Fruit fly (Drosophila melanogaster) whole organism, embryonic: ENCODE measurements around the gene Muc30E.
A peak's percentile ranks its signal among the peaks of the same experiment; 100 is the strongest.

Source experiments
- Bgb ChIP-seq: fragments of 200-800 bp; sonication (Bioruptor generic); IDR thresholded peaks from 2 replicates; pipeline ENCODE4 v1.3.6; 2022; ENCODE audit warnings: missing biosample characterization, missing genetic modification characterization; ENCODE audit not compliant: partially characterized antibody
- Blimp-1 ChIP-seq: fragments of 200-800 bp; sonication (Bioruptor generic); optimal IDR thresholded peaks from 3 replicates; lab custom pipeline; 2018; ENCODE audit warnings: missing biosample characterization, missing genetic modification characterization, mild to moderate bottlenecking, moderate library complexity, missing genetic modification reagents
- BtbVII ChIP-seq: fragments of 200-800 bp; sonication (Bioruptor generic); optimal IDR thresholded peaks from 3 replicates; lab custom pipeline; 2017; ENCODE audit warnings: missing biosample characterization, mild to moderate bottlenecking, missing genetic modification characterization
- C15 ChIP-seq: fragments of 200-800 bp; sonication (Bioruptor generic); IDR thresholded peaks from 3 replicates; pipeline ENCODE4 v1.3.6; 2022; ENCODE audit warnings: missing biosample characterization, missing genetic modification characterization
- CG10462 ChIP-seq: fragments of 200-800 bp; sonication (Bioruptor generic); optimal IDR thresholded peaks from 2 replicates; lab custom pipeline; 2016; ENCODE audit warnings: missing biosample characterization, missing genetic modification characterization
- CG10543 ChIP-seq: fragments of 200-800 bp; sonication (Bioruptor generic); optimal IDR thresholded peaks from 3 replicates; lab custom pipeline; 2017; ENCODE audit warnings: missing biosample characterization, mild to moderate bottlenecking, missing genetic modification characterization, moderate library complexity
- CG11560 ChIP-seq: fragments of 200-800 bp; sonication (Bioruptor generic); IDR thresholded peaks from 3 replicates; pipeline ENCODE4 v1.3.6; 2022; ENCODE audit warnings: missing biosample characterization, missing genetic modification characterization
- CG11696 ChIP-seq: fragments of 200-800 bp; sonication (Bioruptor generic); IDR thresholded peaks from 2 replicates; pipeline ENCODE4 v1.3.6; 2022; ENCODE audit warnings: missing biosample characterization, missing genetic modification characterization
- CG11723 ChIP-seq: fragments of 200-800 bp; sonication (Bioruptor generic); optimal IDR thresholded peaks from 2 replicates; lab custom pipeline; 2017; ENCODE audit warnings: missing biosample characterization, mild to moderate bottlenecking, missing genetic modification characterization
- CG1233 ChIP-seq: fragments of 200-800 bp; sonication (Bioruptor generic); optimal IDR thresholded peaks from 4 replicates; lab custom pipeline; 2018; ENCODE audit warnings: missing biosample characterization, mild to moderate bottlenecking, missing genetic modification characterization
- CG13296 ChIP-seq: fragments of 200-800 bp; sonication (Bioruptor generic); optimal IDR thresholded peaks from 3 replicates; lab custom pipeline; 2018; ENCODE audit warnings: missing biosample characterization, mild to moderate bottlenecking, missing genetic modification characterization
- CG13894 ChIP-seq: fragments of 200-800 bp; sonication (Bioruptor generic); optimal IDR thresholded peaks from 3 replicates; lab custom pipeline; 2018; ENCODE audit warnings: missing biosample characterization, mild to moderate bottlenecking, missing genetic modification characterization, moderate library complexity
- CG18011 ChIP-seq: fragments of 200-800 bp; sonication (Bioruptor generic); optimal IDR thresholded peaks from 2 replicates; lab custom pipeline; 2017; ENCODE audit warnings: missing biosample characterization, missing genetic modification characterization, mild to moderate bottlenecking, moderate library complexity, missing genotype
- CG2678 ChIP-seq: fragments of 200-800 bp; sonication (Bioruptor generic); optimal IDR thresholded peaks from 3 replicates; lab custom pipeline; 2019; ENCODE audit warnings: missing biosample characterization, mild to moderate bottlenecking, missing genetic modification characterization, moderate library complexity
- CG30431 ChIP-seq: fragments of 200-800 bp; sonication (Bioruptor generic); optimal IDR thresholded peaks from 2 replicates; lab custom pipeline; 2017; ENCODE audit warnings: missing biosample characterization, missing genetic modification characterization
- CG34376 ChIP-seq: fragments of 200-800 bp; sonication (Bioruptor generic); optimal IDR thresholded peaks from 2 replicates; lab custom pipeline; 2018; ENCODE audit warnings: missing biosample characterization, mild to moderate bottlenecking, missing genetic modification characterization
- CG8359 ChIP-seq: fragments of 200-800 bp; sonication (Bioruptor generic); optimal IDR thresholded peaks from 2 replicates; lab custom pipeline; 2017; ENCODE audit warnings: missing biosample characterization, mild to moderate bottlenecking, missing genetic modification characterization, borderline replicate concordance
- CG9609 ChIP-seq: fragments of 200-800 bp; sonication (Bioruptor generic); optimal IDR thresholded peaks from 3 replicates; lab custom pipeline; 2016; ENCODE audit warnings: missing biosample characterization, missing genetic modification characterization
- GATAe ChIP-seq: fragments of 200-800 bp; sonication (Bioruptor generic); conservative IDR thresholded peaks from 2 replicates; pipeline ENCODE4 v1.3.6; 2022; ENCODE audit warnings: missing biosample characterization, missing genetic modification characterization
- HmgD ChIP-seq: fragments of 200-800 bp; sonication (Bioruptor generic); optimal IDR thresholded peaks from 3 replicates; lab custom pipeline; 2016; ENCODE audit warnings: missing biosample characterization, missing genetic modification characterization
- Med ChIP-seq: fragments of 200-800 bp; sonication (Bioruptor generic); peaks from one replicate; lab custom pipeline; 2016; ENCODE audit warnings: missing biosample characterization, missing genetic modification characterization, mild to moderate bottlenecking, inconsistent platforms, moderate library complexity
- Pdp1 ChIP-seq, 2 experiments: fragments of 200-800 bp; sonication (Bioruptor generic); optimal IDR thresholded peaks; 3 replicates each; lab custom pipeline; 2016; ENCODE audit warnings: missing biosample characterization in 2 of 2, missing genetic modification characterization in 2 of 2, mild to moderate bottlenecking in 1 of 2, moderate library complexity in 1 of 2
- Sry-δ ChIP-seq: fragments of 200-800 bp; sonication (Bioruptor generic); optimal IDR thresholded peaks from 2 replicates; lab custom pipeline; 2016; ENCODE audit warnings: missing biosample characterization, missing genetic modification characterization
- ash1 ChIP-seq: fragments of 200-800 bp; sonication (Bioruptor generic); optimal IDR thresholded peaks from 2 replicates; lab custom pipeline; 2018; ENCODE audit warnings: missing biosample characterization, mild to moderate bottlenecking, missing genetic modification characterization
- br ChIP-seq: fragments of >200 bp; optimal IDR thresholded peaks from 2 replicates; lab custom pipeline; 2017
- bsh ChIP-seq, 2 experiments: fragments of 200-800 bp; sonication (Bioruptor generic); optimal IDR thresholded peaks; 2 replicates each; lab custom pipeline; 2017 to 2018; ENCODE audit warnings: mild to moderate bottlenecking in 2 of 2, missing biosample characterization in 2 of 2, missing genetic modification characterization in 2 of 2, moderate library complexity in 1 of 2
- cad ChIP-seq: fragments of >200 bp; optimal IDR thresholded peaks from 2 replicates; lab custom pipeline; 2017; ENCODE audit warnings: missing biosample characterization, missing genetic modification characterization
- chinmo ChIP-seq: fragments of 200-800 bp; sonication (Bioruptor generic); IDR thresholded peaks from 4 replicates; pipeline ENCODE4 v1.3.6; 2022; ENCODE audit warnings: missing biosample characterization, missing genetic modification characterization; ENCODE audit not compliant: partially characterized antibody
- corto ChIP-seq: fragments of 200-800 bp; sonication (Bioruptor generic); optimal IDR thresholded peaks from 2 replicates; lab custom pipeline; 2016; ENCODE audit warnings: missing biosample characterization, mild to moderate bottlenecking, missing genetic modification characterization, moderate library complexity
- exex ChIP-seq: fragments of 200-800 bp; sonication (Bioruptor generic); optimal IDR thresholded peaks from 4 replicates; lab custom pipeline; 2018; ENCODE audit warnings: missing biosample characterization, mild to moderate bottlenecking, missing genetic modification characterization, moderate library complexity
- gem ChIP-seq: fragments of 200-800 bp; sonication (Bioruptor generic); optimal IDR thresholded peaks from 2 replicates; lab custom pipeline; 2019; ENCODE audit warnings: missing biosample characterization, mild to moderate bottlenecking, missing genetic modification characterization, moderate library complexity
- grn ChIP-seq: fragments of 200-800 bp; sonication (Bioruptor generic); optimal IDR thresholded peaks from 3 replicates; lab custom pipeline; 2017; ENCODE audit warnings: missing biosample characterization, missing genetic modification characterization
- gro ChIP-seq: fragments of 200-800 bp; sonication (Bioruptor generic); optimal IDR thresholded peaks from 2 replicates; lab custom pipeline; 2016; ENCODE audit warnings: missing biosample characterization, missing genetic modification characterization
- mirr ChIP-seq: fragments of 200-800 bp; sonication (Bioruptor generic); optimal IDR thresholded peaks from 3 replicates; lab custom pipeline; 2018; ENCODE audit warnings: missing biosample characterization, mild to moderate bottlenecking, missing genetic modification characterization
- nmo ChIP-seq: fragments of 200-800 bp; sonication (Bioruptor generic); optimal IDR thresholded peaks from 2 replicates; lab custom pipeline; 2018; ENCODE audit warnings: missing biosample characterization, mild to moderate bottlenecking, missing genetic modification characterization, moderate library complexity
- nom ChIP-seq: fragments of 200-800 bp; sonication (Bioruptor generic); optimal IDR thresholded peaks from 2 replicates; lab custom pipeline; 2017; ENCODE audit warnings: missing biosample characterization, missing genetic modification characterization, mild to moderate bottlenecking, moderate library complexity, missing genetic modification reagents
- sd ChIP-seq: fragments of 200-800 bp; sonication (Bioruptor generic); optimal IDR thresholded peaks from 3 replicates; lab custom pipeline; 2018; ENCODE audit warnings: missing biosample characterization, mild to moderate bottlenecking, missing genetic modification characterization, moderate library complexity
- sqz ChIP-seq: fragments of 200-800 bp; sonication (Bioruptor generic); optimal IDR thresholded peaks from 3 replicates; lab custom pipeline; 2018; ENCODE audit warnings: missing biosample characterization, mild to moderate bottlenecking, missing genetic modification characterization
- stwl ChIP-seq: fragments of 200-800 bp; sonication (Bioruptor generic); optimal IDR thresholded peaks from 3 replicates; lab custom pipeline; 2018; ENCODE audit warnings: missing biosample characterization, mild to moderate bottlenecking, missing genetic modification characterization, moderate library complexity
- sug ChIP-seq: fragments of 200-800 bp; optimal IDR thresholded peaks from 2 replicates; lab custom pipeline; 2019; ENCODE audit warnings: missing biosample characterization, mild to moderate bottlenecking, missing genetic modification characterization, moderate library complexity

Gene Muc30E

dm6 chr2L:9903028-9903427 is at the start of gene Muc30E:
Gene Muc30E (minus strand): TSS chr2L:9903128.
- TF ChIP-seq CG30431, result no peak
- TF ChIP-seq stwl (tag; lab: Kevin White, UChicago), result no peak
- TF ChIP-seq CG11696, result no peak
- TF ChIP-seq Bgb (GFP tag; lab: Robert Waterston, UW), result no peak
- no peak for TF ChIP-seq Pdp1 (GFP tag; optimal IDR thresholded peaks at IDR 0.05; lab: Kevin White, UChicago)
- no peak for TF ChIP-seq Sry-δ (GFP tag; lab: Kevin White, UChicago)
- no peak for TF ChIP-seq CG1233 (GFP tag; lab: Kevin White, UChicago)
- TF ChIP-seq CG8359 (GFP tag; lab: Kevin White, UChicago), result no peak
- TF ChIP-seq gem (tag; lab: Kevin White, UChicago), result no peak

dm6 chr2L:9949178-9950062 is 46.5 kb upstream of the Muc30E start:
- TF ChIP-seq C15 (GFP tag; lab: Robert Waterston, UW), result no peak
- peak; percentile 39 for TF ChIP-seq CG10543 (GFP tag; lab: Kevin White, UChicago)
- no peak for TF ChIP-seq Blimp-1 (GFP tag; lab: Kevin White, UChicago)
- TF ChIP-seq CG11723 (GFP tag; lab: Kevin White, UChicago), result no peak
- TF ChIP-seq CG2678 (tag; lab: Kevin White, UChicago), result peak; percentile 3
- TF ChIP-seq CG11560 (tag; lab: Robert Waterston, UW), result no peak
- TF ChIP-seq CG9609 (GFP tag; lab: Kevin White, UChicago), result no peak
- peak in 1 of 2 experiments; percentile 36 for TF ChIP-seq Pdp1 (GFP tag; optimal IDR thresholded peaks at IDR 0.05; lab: Kevin White, UChicago)
- no peak for TF ChIP-seq CG1233 (GFP tag; lab: Kevin White, UChicago)
- TF ChIP-seq sd, result peak; percentile 56
- TF ChIP-seq ash1 (GFP tag; lab: Kevin White, UChicago), result no peak
- peak; percentile 25 for TF ChIP-seq CG13894 (tag; lab: Kevin White, UChicago)
- peak; percentile 24 for TF ChIP-seq grn (GFP tag; lab: Kevin White, UChicago)
- no peak for TF ChIP-seq nmo (GFP tag; lab: Kevin White, UChicago)
- peak; percentile 60 for TF ChIP-seq nom (GFP tag; lab: Kevin White, UChicago)
- TF ChIP-seq exex, result peak; percentile 88
- peak in 1 of 2 experiments; percentile 50 for TF ChIP-seq bsh (GFP tag; optimal IDR thresholded peaks at IDR 0.05; lab: Kevin White, UChicago)
- TF ChIP-seq br (lab: Kevin White, UChicago), result no peak
- TF ChIP-seq BtbVII (GFP tag; lab: Kevin White, UChicago), result peak; percentile 35
- TF ChIP-seq CG34376 (GFP tag; lab: Kevin White, UChicago), result peak; percentile 91
- no peak for TF ChIP-seq HmgD (GFP tag; lab: Kevin White, UChicago)
- peak; percentile 51 for TF ChIP-seq GATAe
- 0 out of 4 replicates have a peak, but pooled peaks have one; percentile 6 for TF ChIP-seq chinmo (GFP tag; lab: Robert Waterston, UW)
- peak; percentile 36 for TF ChIP-seq Med
- peak; percentile 58 for TF ChIP-seq corto (GFP tag; lab: Kevin White, UChicago)
- peak; percentile 29 for TF ChIP-seq CG13296
- peak; percentile 55 for TF ChIP-seq mirr (GFP tag; lab: Kevin White, UChicago)
- TF ChIP-seq CG18011 (GFP tag; lab: Kevin White, UChicago), result peak; percentile 56
- TF ChIP-seq gro (GFP tag; lab: Kevin White, UChicago), result peak; percentile 4
- TF ChIP-seq sug (tag; lab: Kevin White, UChicago), result peak; percentile 65
- TF ChIP-seq sqz, result no peak
- TF ChIP-seq cad (GFP tag; lab: Kevin White, UChicago), result no peak
- no peak for TF ChIP-seq CG10462 (GFP tag; lab: Kevin White, UChicago)
